Worm (Caenorhabditis elegans) whole organism, L4/young adult: Measurements from ENCODE around the gene K04F1.8.

Source experiments
- W03F9.2 ChIP-seq: fragments of 150-350 bp; optimal IDR thresholded peaks from 2 replicates; lab custom pipeline; 2014; ENCODE audit warnings: missing biosample characterization, missing genetic modification characterization
- him-1 ChIP-seq: sonication (generic microtip); optimal IDR thresholded peaks from 2 replicates; lab custom pipeline; 2016; ENCODE audit warnings: missing genotype, missing genetic modification reagents, missing genetic modification characterization, missing compliant biosample characterization

ce11 chrV:1682279-1682678 lies 15.3 kb downstream of the K04F1.8 start, which contains the start of gene srh-3:
- TF ChIP-seq him-1 (tag; lab: Kevin White, UChicago), result no peak
- no peak for TF ChIP-seq W03F9.2 (tag; lab: Kevin White, UChicago)
